Fruit fly (Drosophila melanogaster): ENCODE measurements around the gene SF2.

dm6 chr3R:16338342-16338741, 3.4 kb downstream of the SF2 start:
- TF ChIP-seq CG8478 (optimal IDR thresholded peaks at IDR 0.05) (no peak), CTCF (optimal IDR thresholded peaks at IDR 0.05) (peak in 1 of 2 experiments; percentile 8)
